Worm (Caenorhabditis elegans) whole organism, L1 larva: ENCODE measurements around the gene F18E9.7.

Experiments
- C34B4.2 ChIP-seq: sonication (generic microtip); optimal IDR thresholded peaks from 2 replicates; lab custom pipeline; 2017; ENCODE audit warnings: mild to moderate bottlenecking, missing genetic modification characterization, missing compliant biosample characterization
- F16B12.6 ChIP-seq: fragments of 150-350 bp; optimal IDR thresholded peaks from 2 replicates; lab custom pipeline; 2014; ENCODE audit warnings: missing biosample characterization, missing genetic modification characterization
- alr-1 ChIP-seq: fragments of 200-800 bp; sonication (Bioruptor generic); optimal IDR thresholded peaks from 2 replicates; lab custom pipeline; 2018; ENCODE audit warnings: borderline replicate concordance, mild to moderate bottlenecking, missing genetic modification characterization, missing compliant biosample characterization
- blmp-1 ChIP-seq: fragments of 150-350 bp; optimal IDR thresholded peaks from 2 replicates; lab custom pipeline; 2014; ENCODE audit warnings: missing biosample characterization, missing genetic modification characterization
- ceh-63 ChIP-seq: fragments of 200-800 bp; sonication (Bioruptor generic); optimal IDR thresholded peaks from 2 replicates; lab custom pipeline; 2018; ENCODE audit warnings: mild to moderate bottlenecking, missing genetic modification characterization, missing compliant biosample characterization
- ceh-8 ChIP-seq: fragments of 200-800 bp; sonication (Bioruptor generic); optimal IDR thresholded peaks from 2 replicates; lab custom pipeline; 2018; ENCODE audit warnings: mild to moderate bottlenecking, missing genetic modification characterization, moderate library complexity, missing compliant biosample characterization
- ceh-90 ChIP-seq: sonication (generic microtip); optimal IDR thresholded peaks from 2 replicates; lab custom pipeline; 2016; ENCODE audit warnings: missing genetic modification characterization, missing compliant biosample characterization
- ces-1 ChIP-seq: fragments of 150-350 bp; optimal IDR thresholded peaks from 2 replicates; lab custom pipeline; 2014; ENCODE audit warnings: missing biosample characterization, missing genetic modification reagents, missing genetic modification characterization
- dpl-1 ChIP-seq, 3 experiments: fragments of 150-350 bp in 2 of 3; sonication (generic microtip) in 1 of 3; optimal IDR thresholded peaks; 2 replicates each; lab custom pipeline; 2014 to 2017; ENCODE audit warnings: missing biosample characterization in 3 of 3, missing genetic modification characterization in 3 of 3, missing genetic modification reagents in 3 of 3
- dsc-1 ChIP-seq: sonication (generic microtip); optimal IDR thresholded peaks from 2 replicates; lab custom pipeline; 2016; ENCODE audit warnings: mild to moderate bottlenecking, missing genetic modification characterization, missing compliant biosample characterization
- efl-1 ChIP-seq, 4 experiments: fragments of 150-350 bp; optimal IDR thresholded peaks in 3 of 4; peaks in 1 of 4; 1 replicate in 1 of 4; 2 replicates in 3 of 4; lab custom pipeline; 2014; ENCODE audit warnings: missing biosample characterization in 2 of 4, missing genetic modification characterization in 2 of 4, missing genetic modification reagents in 2 of 4
- egl-13 ChIP-seq: sonication (generic microtip); optimal IDR thresholded peaks from 2 replicates; lab custom pipeline; 2016; ENCODE audit warnings: missing genotype, missing genetic modification reagents, missing genetic modification characterization, missing compliant biosample characterization
- egl-27 ChIP-seq, 2 experiments: fragments of 150-350 bp in 1 of 2; sonication (generic microtip); optimal IDR thresholded peaks; 3 replicates each; lab custom pipeline; 2017 to 2018; ENCODE audit warnings: missing biosample characterization in 2 of 2, missing genetic modification characterization in 2 of 2, missing genetic modification reagents in 2 of 2
- elt-2 ChIP-seq: sonication (generic microtip); optimal IDR thresholded peaks from 2 replicates; lab custom pipeline; 2016; ENCODE audit warnings: missing genetic modification characterization, mild to moderate bottlenecking, inconsistent platforms, missing compliant biosample characterization, missing genetic modification reagents
- elt-3 ChIP-seq, 6 experiments: fragments of 150-350 bp in 1 of 6; sonication (generic microtip); optimal IDR thresholded peaks; 2 replicates each; lab custom pipeline; 2017 to 2018; ENCODE audit warnings: missing biosample characterization in 6 of 6, missing genetic modification characterization in 6 of 6, inconsistent platforms in 1 of 6
- ets-5 ChIP-seq: fragments of 200-800 bp; sonication (Bioruptor generic); IDR thresholded peaks from 2 replicates; pipeline ENCODE4 v1.3.6; 2022; ENCODE audit warnings: missing genetic modification characterization, missing compliant biosample characterization
- isw-1 ChIP-seq: fragments of 200-800 bp; sonication (Bioruptor generic); IDR thresholded peaks from 2 replicates; pipeline ENCODE4 v1.3.6; 2022; ENCODE audit warnings: missing genetic modification characterization, missing compliant biosample characterization
- lin-13 ChIP-seq: fragments of 150-350 bp; optimal IDR thresholded peaks from 2 replicates; lab custom pipeline; 2014; ENCODE audit warnings: missing biosample characterization, missing genetic modification reagents, missing genetic modification characterization
- lin-14 ChIP-seq: fragments of 200-800 bp; sonication (Bioruptor generic); optimal IDR thresholded peaks from 2 replicates; lab custom pipeline; 2018; ENCODE audit warnings: mild to moderate bottlenecking, missing genetic modification characterization, moderate library complexity, missing compliant biosample characterization
- lin-15B ChIP-seq: fragments of 150-350 bp; sonication (generic microtip); optimal IDR thresholded peaks from 3 replicates; lab custom pipeline; 2014; ENCODE audit warnings: missing biosample characterization, missing genetic modification characterization
- lin-39 ChIP-seq: fragments of 150-350 bp; optimal IDR thresholded peaks from 2 replicates; lab custom pipeline; 2014; ENCODE audit warnings: missing biosample characterization, missing genetic modification reagents, missing genetic modification characterization
- lsy-2 ChIP-seq, 2 experiments: fragments of 150-350 bp; optimal IDR thresholded peaks; 2 replicates each; lab custom pipeline; 2014; ENCODE audit warnings: missing biosample characterization in 2 of 2, missing genetic modification characterization in 2 of 2
- mdl-1 ChIP-seq, 2 experiments: fragments of 150-350 bp; optimal IDR thresholded peaks; 2 replicates each; lab custom pipeline; 2014 to 2017; ENCODE audit warnings: missing biosample characterization in 2 of 2, missing genetic modification characterization in 2 of 2, inconsistent platforms in 1 of 2
- nhr-19 ChIP-seq: fragments of 200-800 bp; sonication (Bioruptor generic); conservative IDR thresholded peaks from 2 replicates; pipeline ENCODE4 v1.3.6; 2022; ENCODE audit warnings: missing genetic modification characterization, missing compliant biosample characterization
- nhr-20 ChIP-seq: sonication (generic microtip); optimal IDR thresholded peaks from 2 replicates; lab custom pipeline; 2016; ENCODE audit warnings: mild to moderate bottlenecking, missing genetic modification characterization, missing compliant biosample characterization
- nhr-47 ChIP-seq: sonication (generic microtip); optimal IDR thresholded peaks from 2 replicates; lab custom pipeline; 2016; ENCODE audit warnings: mild to moderate bottlenecking, missing genetic modification characterization, moderate library complexity, missing compliant biosample characterization
- nhr-76 ChIP-seq: sonication (generic microtip); optimal IDR thresholded peaks from 2 replicates; lab custom pipeline; 2017; ENCODE audit warnings: missing biosample characterization, missing genetic modification characterization
- nhr-84 ChIP-seq: sonication (generic microtip); optimal IDR thresholded peaks from 2 replicates; lab custom pipeline; 2017; ENCODE audit warnings: missing biosample characterization, missing genetic modification characterization
- nhr-85 ChIP-seq: sonication (generic microtip); peaks from one replicate; lab custom pipeline; 2016; ENCODE audit warnings: missing genetic modification characterization, inconsistent platforms, missing compliant biosample characterization
- nhr-90 ChIP-seq: sonication (generic microtip); optimal IDR thresholded peaks from 2 replicates; lab custom pipeline; 2016; ENCODE audit warnings: mild to moderate bottlenecking, missing genetic modification characterization, missing compliant biosample characterization; ENCODE audit not compliant: poor library complexity
- pax-3 ChIP-seq: fragments of 200-800 bp; sonication (Bioruptor generic); optimal IDR thresholded peaks from 2 replicates; lab custom pipeline; 2018; ENCODE audit warnings: mild to moderate bottlenecking, missing genetic modification characterization, moderate library complexity, missing compliant biosample characterization
- rnt-1 ChIP-seq: sonication (generic microtip); optimal IDR thresholded peaks from 2 replicates; lab custom pipeline; 2016; ENCODE audit warnings: mild to moderate bottlenecking, missing genetic modification characterization, moderate library complexity, missing compliant biosample characterization
- sptf-1 ChIP-seq: fragments of 150-350 bp; optimal IDR thresholded peaks from 2 replicates; lab custom pipeline; 2014; ENCODE audit warnings: missing biosample characterization, missing genetic modification characterization
- swsn-7 ChIP-seq: sonication (generic microtip); optimal IDR thresholded peaks from 2 replicates; lab custom pipeline; 2016; ENCODE audit warnings: missing genetic modification characterization, missing compliant biosample characterization
- tbx-2 ChIP-seq: sonication (generic microtip); optimal IDR thresholded peaks from 2 replicates; lab custom pipeline; 2016; ENCODE audit warnings: missing genetic modification characterization, missing compliant biosample characterization
- tlp-1 ChIP-seq: fragments of 150-350 bp; optimal IDR thresholded peaks from 2 replicates; lab custom pipeline; 2014; ENCODE audit warnings: missing biosample characterization, missing genetic modification characterization
- unc-30 ChIP-seq: sonication (generic microtip); optimal IDR thresholded peaks from 2 replicates; lab custom pipeline; 2017; ENCODE audit warnings: missing biosample characterization, missing genetic modification characterization
- unc-62 ChIP-seq: fragments of 150-350 bp; optimal IDR thresholded peaks from 2 replicates; lab custom pipeline; 2014; ENCODE audit warnings: missing biosample characterization, missing genetic modification reagents, missing genetic modification characterization
- unc-98 ChIP-seq: fragments of 200-800 bp; sonication (Bioruptor generic); IDR thresholded peaks from 2 replicates; pipeline ENCODE4 v1.3.6; 2022; ENCODE audit warnings: missing genetic modification characterization, missing compliant biosample characterization
- xbp-1 ChIP-seq: sonication (generic microtip); optimal IDR thresholded peaks from 2 replicates; lab custom pipeline; 2016; ENCODE audit warnings: missing genetic modification characterization, missing compliant biosample characterization
- zag-1 ChIP-seq: fragments of 150-350 bp; optimal IDR thresholded peaks from 2 replicates; lab custom pipeline; 2014; ENCODE audit warnings: missing biosample characterization, missing genetic modification characterization
- zip-4 ChIP-seq: fragments of 200-800 bp; sonication (Bioruptor generic); optimal IDR thresholded peaks from 2 replicates; lab custom pipeline; 2018; ENCODE audit warnings: mild to moderate bottlenecking, missing genetic modification characterization, moderate library complexity, missing compliant biosample characterization
- ztf-4 ChIP-seq: fragments of 150-350 bp; optimal IDR thresholded peaks from 2 replicates; lab custom pipeline; 2014; ENCODE audit warnings: missing biosample characterization, missing genetic modification characterization

Gene F18E9.7

ce11 chrX:8550099-8550498 is 47.4 kb downstream of the F18E9.7 start (continued):
- TF ChIP-seq zag-1 (tag; lab: Kevin White, UChicago): no peak
- TF ChIP-seq ces-1 (GFP tag; lab: Kevin White, UChicago): no peak
- no peak for TF ChIP-seq isw-1
- peak; percentile 58 for TF ChIP-seq nhr-90
- peak; percentile 62 for TF ChIP-seq tbx-2 (tag; lab: Kevin White, UChicago)
- TF ChIP-seq dpl-1 (GFP tag; optimal IDR thresholded peaks at IDR 0.05; lab: Kevin White, UChicago): peak in 2 of 3 experiments; percentile 7 to 40
- no peak for TF ChIP-seq ceh-8 (GFP tag; lab: Kevin White, UChicago)
- no peak for TF ChIP-seq ets-5 (GFP tag; lab: Robert Waterston, UW)
- no peak for TF ChIP-seq ceh-63
- no peak for TF ChIP-seq sptf-1 (tag; lab: Kevin White, UChicago)
- no peak for TF ChIP-seq ceh-90 (tag; lab: Kevin White, UChicago)
- peak; percentile 19 for TF ChIP-seq lin-13 (GFP tag; lab: Kevin White, UChicago)
- TF ChIP-seq elt-2: peak; percentile 32
- TF ChIP-seq lin-15B (tag; lab: Kevin White, UChicago): no peak
- TF ChIP-seq tlp-1: no peak
- TF ChIP-seq unc-62 (GFP tag; lab: Kevin White, UChicago): no peak
- peak; percentile 41 for TF ChIP-seq swsn-7 (tag; lab: Kevin White, UChicago)
- TF ChIP-seq nhr-84 (tag; lab: Kevin White, UChicago): no peak
- TF ChIP-seq mdl-1 (tag; optimal IDR thresholded peaks at IDR 0.05; lab: Kevin White, UChicago): peak in 1 of 2 experiments; percentile 85
- peak; percentile 96 for TF ChIP-seq nhr-85 (tag; lab: Kevin White, UChicago)
- TF ChIP-seq egl-13 (tag; lab: Kevin White, UChicago): no peak
- peak; percentile 75 for TF ChIP-seq blmp-1 (tag; lab: Kevin White, UChicago)
- peak; percentile 20 to 34 for TF ChIP-seq efl-1 (optimal IDR thresholded peaks at IDR 0.05; lab: Kevin White, UChicago)
- no peak for TF ChIP-seq efl-1 (GFP tag; optimal IDR thresholded peaks at IDR 0.05 in 1 of 2; lab: Kevin White, UChicago)
- TF ChIP-seq lin-39 (tag; lab: Kevin White, UChicago): no peak
- TF ChIP-seq zip-4 (GFP tag; lab: Kevin White, UChicago): no peak
- no peak for TF ChIP-seq ztf-4 (tag; lab: Kevin White, UChicago)
- TF ChIP-seq nhr-19 (GFP tag; lab: Robert Waterston, UW): peak; percentile 56
- TF ChIP-seq dsc-1 (tag; lab: Kevin White, UChicago): no peak
- no peak for TF ChIP-seq unc-98 (GFP tag; lab: Robert Waterston, UW)
- TF ChIP-seq alr-1 (tag; lab: Kevin White, UChicago): no peak
- TF ChIP-seq nhr-20 (tag; lab: Kevin White, UChicago): peak; percentile 89
- no peak for TF ChIP-seq C34B4.2 (tag; lab: Kevin White, UChicago)
- TF ChIP-seq nhr-47 (tag; lab: Kevin White, UChicago): peak; percentile 56
- TF ChIP-seq unc-30 (tag; lab: Kevin White, UChicago): no peak
- TF ChIP-seq lsy-2 (tag; optimal IDR thresholded peaks at IDR 0.05; lab: Kevin White, UChicago): peak; percentile 35 to 69
- peak; percentile 33 to 62 for TF ChIP-seq egl-27 (tag; optimal IDR thresholded peaks at IDR 0.05; lab: Kevin White, UChicago)
- no peak for TF ChIP-seq pax-3 (tag; lab: Kevin White, UChicago)
- peak; percentile 90 for TF ChIP-seq lin-14
- TF ChIP-seq, all 84 proteins: peak for 30

ce11 chrX:8549026-8549425 is 48.5 kb downstream of the F18E9.7 start, which contains the start of gene D2021.4:
TSS of gene D2021.4 (minus strand) at chrX:8549073.
- TF ChIP-seq F16B12.6 (tag; lab: Kevin White, UChicago) (no peak), elt-2 (peak; percentile 48), efl-1 (optimal IDR thresholded peaks at IDR 0.05; lab: Kevin White, UChicago) (no peak), efl-1 (GFP tag; optimal IDR thresholded peaks at IDR 0.05 in 1 of 2; lab: Kevin White, UChicago) (peak in 1 of 2 experiments; percentile 62), lin-39 (tag; lab: Kevin White, UChicago) (no peak), nhr-76 (tag; lab: Kevin White, UChicago) (no peak), rnt-1 (tag; lab: Kevin White, UChicago) (no peak), nhr-47 (tag; lab: Kevin White, UChicago) (no peak), xbp-1 (tag; lab: Kevin White, UChicago) (no peak), elt-3 (tag; optimal IDR thresholded peaks at IDR 0.05; lab: Kevin White, UChicago) (no peak)
- TF ChIP-seq, all 84 proteins: peak for 2
